Worm (Caenorhabditis elegans) whole organism, L4 larva: ENCODE data around the gene ncap-1.

ENCODE experiments used
- F37D6.2 ChIP-seq: sonication (generic microtip); optimal IDR thresholded peaks from 2 replicates; lab custom pipeline; 2016; ENCODE audit warnings: mild to moderate bottlenecking, missing genetic modification characterization, missing compliant biosample characterization
- T20F7.1 ChIP-seq: fragments of 200-800 bp; sonication (Bioruptor generic); optimal IDR thresholded peaks from 2 replicates; lab custom pipeline; 2018; ENCODE audit warnings: mild to moderate bottlenecking, missing genetic modification characterization, missing compliant biosample characterization
- T26A8.4 ChIP-seq: fragments of 200-800 bp; sonication (Bioruptor generic); IDR thresholded peaks from 2 replicates; pipeline ENCODE4 v1.3.6; 2022; ENCODE audit warnings: missing genetic modification characterization, missing compliant biosample characterization
- Y105C5A.15 ChIP-seq: fragments of 200-800 bp; sonication (Bioruptor generic); IDR thresholded peaks from 2 replicates; pipeline ENCODE4 v1.3.6; 2022; ENCODE audit warnings: missing genetic modification characterization, missing compliant biosample characterization
- Y5F2A.4 ChIP-seq: fragments of 200-800 bp; sonication (Bioruptor generic); optimal IDR thresholded peaks from 2 replicates; lab custom pipeline; 2018; ENCODE audit warnings: mild to moderate bottlenecking, missing genetic modification characterization, missing compliant biosample characterization
- Y75B8A.6 ChIP-seq: fragments of 200-800 bp; sonication (Bioruptor generic); IDR thresholded peaks from 2 replicates; pipeline ENCODE4 v1.3.6; 2022; ENCODE audit warnings: missing genetic modification reagents, missing genetic modification characterization, missing compliant biosample characterization
- ZK337.2 ChIP-seq: fragments of 200-800 bp; sonication (Bioruptor generic); IDR thresholded peaks from 2 replicates; pipeline ENCODE4 v1.3.6; 2022; ENCODE audit warnings: missing genetic modification reagents, missing genetic modification characterization, missing compliant biosample characterization
- aha-1 ChIP-seq: fragments of 150-350 bp; peaks from one replicate; lab custom pipeline; 2014; ENCODE audit warnings: missing biosample characterization, missing genetic modification characterization
- aly-2 ChIP-seq: sonication (generic microtip); optimal IDR thresholded peaks from 2 replicates; lab custom pipeline; 2018; ENCODE audit warnings: missing biosample characterization, missing genetic modification characterization
- attf-4 ChIP-seq: sonication (generic microtip); optimal IDR thresholded peaks from 3 replicates; lab custom pipeline; 2017; ENCODE audit warnings: missing biosample characterization, missing genetic modification characterization
- ceh-62 ChIP-seq: sonication (generic microtip); optimal IDR thresholded peaks from 2 replicates; lab custom pipeline; 2017; ENCODE audit warnings: missing biosample characterization, missing genetic modification characterization
- ceh-82 ChIP-seq: sonication (generic microtip); optimal IDR thresholded peaks from 2 replicates; lab custom pipeline; 2017; ENCODE audit warnings: missing biosample characterization, missing genetic modification characterization
- ctbp-1 ChIP-seq: fragments of 200-800 bp; sonication (Bioruptor generic); IDR thresholded peaks from 2 replicates; pipeline ENCODE4 v1.3.6; 2022; ENCODE audit warnings: missing genetic modification reagents, missing genetic modification characterization, missing compliant biosample characterization
- daf-16 ChIP-seq, 3 experiments: sonication (generic microtip); optimal IDR thresholded peaks; 2 replicates each; lab custom pipeline; 2016 to 2017; ENCODE audit warnings: missing genetic modification characterization in 3 of 3, missing genetic modification reagents in 3 of 3, mild to moderate bottlenecking in 2 of 3, missing compliant biosample characterization in 2 of 3, missing biosample characterization in 1 of 3, moderate library complexity in 1 of 3
- dmd-6 ChIP-seq: fragments of 200-800 bp; sonication (Bioruptor generic); IDR thresholded peaks from 2 replicates; pipeline ENCODE4 v1.3.6; 2022; ENCODE audit warnings: missing genetic modification reagents, missing genetic modification characterization, missing compliant biosample characterization
- dmd-8 ChIP-seq: fragments of 200-800 bp; sonication (Bioruptor generic); IDR thresholded peaks from 2 replicates; pipeline ENCODE4 v1.3.6; 2022; ENCODE audit warnings: missing genetic modification characterization, missing compliant biosample characterization
- dmd-9 ChIP-seq: fragments of 200-800 bp; sonication (Bioruptor generic); IDR thresholded peaks from 2 replicates; pipeline ENCODE4 v1.3.6; 2022; ENCODE audit warnings: missing genetic modification reagents, missing genetic modification characterization, missing compliant biosample characterization
- duxl-1 ChIP-seq: sonication (generic microtip); optimal IDR thresholded peaks from 2 replicates; lab custom pipeline; 2016; ENCODE audit warnings: mild to moderate bottlenecking, missing genetic modification characterization, moderate library complexity, missing compliant biosample characterization; ENCODE audit not compliant: poor library complexity
- fkh-10 ChIP-seq: fragments of 150-350 bp; optimal IDR thresholded peaks from 2 replicates; lab custom pipeline; 2014; ENCODE audit warnings: missing biosample characterization, missing genetic modification reagents, missing genetic modification characterization
- hif-1 ChIP-seq, 2 experiments: sonication (generic microtip); optimal IDR thresholded peaks; 2 replicates each; lab custom pipeline; 2016 to 2017; ENCODE audit warnings: missing compliant biosample characterization in 2 of 2, missing genetic modification characterization in 2 of 2, missing genetic modification reagents in 2 of 2, missing genotype in 2 of 2, mild to moderate bottlenecking in 1 of 2
- hlh-30 ChIP-seq: sonication (generic microtip); optimal IDR thresholded peaks from 2 replicates; lab custom pipeline; 2017; ENCODE audit warnings: antibody characterized with exemption, mild to moderate bottlenecking, missing genetic modification characterization, missing compliant biosample characterization; ENCODE audit not compliant: insufficient read depth
- jun-1 ChIP-seq: fragments of 150-350 bp; optimal IDR thresholded peaks from 2 replicates; lab custom pipeline; 2014; ENCODE audit warnings: missing biosample characterization, missing genetic modification reagents, missing genetic modification characterization
- lim-7 ChIP-seq: fragments of 200-800 bp; sonication (Bioruptor generic); IDR thresholded peaks from 2 replicates; pipeline ENCODE4 v1.3.6; 2022; ENCODE audit warnings: missing genetic modification characterization, missing compliant biosample characterization
- lin-1 ChIP-seq: fragments of 200-800 bp; sonication (Bioruptor generic); IDR thresholded peaks from 2 replicates; pipeline ENCODE4 v1.3.6; 2022; ENCODE audit warnings: missing genetic modification reagents, missing genetic modification characterization, missing compliant biosample characterization
- lin-15B ChIP-seq: fragments of 150-350 bp; sonication (generic microtip); optimal IDR thresholded peaks from 3 replicates; lab custom pipeline; 2014; ENCODE audit warnings: missing biosample characterization, missing genetic modification characterization
- lin-38 ChIP-seq: fragments of 200-800 bp; sonication (Bioruptor generic); IDR thresholded peaks from 2 replicates; pipeline ENCODE4 v1.3.6; 2022; ENCODE audit warnings: missing genetic modification reagents, missing genetic modification characterization, missing compliant biosample characterization
- lir-3 ChIP-seq: sonication (generic microtip); optimal IDR thresholded peaks from 2 replicates; lab custom pipeline; 2016; ENCODE audit warnings: mild to moderate bottlenecking, missing genetic modification characterization, missing compliant biosample characterization
- lsy-2 ChIP-seq, 2 experiments: fragments of 150-350 bp in 1 of 2; sonication (generic microtip) in 1 of 2; optimal IDR thresholded peaks; 2 replicates each; lab custom pipeline; 2014 to 2017; ENCODE audit warnings: missing biosample characterization in 2 of 2, missing genetic modification characterization in 2 of 2
- mxl-2 ChIP-seq: fragments of 200-800 bp; sonication (Bioruptor generic); conservative IDR thresholded peaks from 2 replicates; pipeline ENCODE4 v1.3.6; 2022; ENCODE audit warnings: missing genetic modification reagents, missing genetic modification characterization, missing compliant biosample characterization
- nhr-11 ChIP-seq: fragments of 150-350 bp; optimal IDR thresholded peaks from 2 replicates; lab custom pipeline; 2014; ENCODE audit warnings: missing biosample characterization, missing genetic modification characterization
- nhr-111 ChIP-seq: fragments of 200-800 bp; sonication (Bioruptor generic); optimal IDR thresholded peaks from 2 replicates; lab custom pipeline; 2018; ENCODE audit warnings: mild to moderate bottlenecking, missing genetic modification characterization, missing compliant biosample characterization
- nhr-48 ChIP-seq: sonication (generic microtip); optimal IDR thresholded peaks from 2 replicates; lab custom pipeline; 2016; ENCODE audit warnings: mild to moderate bottlenecking, missing genetic modification characterization, missing compliant biosample characterization
- nhr-76 ChIP-seq: fragments of 150-350 bp; optimal IDR thresholded peaks from 2 replicates; lab custom pipeline; 2014; ENCODE audit warnings: missing biosample characterization, missing genetic modification characterization
- pqm-1 ChIP-seq: sonication (generic microtip); optimal IDR thresholded peaks from 2 replicates; lab custom pipeline; 2017; ENCODE audit warnings: missing biosample characterization, missing genetic modification characterization
- rbr-2 ChIP-seq: sonication (generic microtip); optimal IDR thresholded peaks from 2 replicates; lab custom pipeline; 2016; ENCODE audit warnings: missing genotype, missing genetic modification characterization, missing compliant biosample characterization
- set-16 ChIP-seq: fragments of 200-800 bp; sonication (Bioruptor generic); IDR thresholded peaks from 2 replicates; pipeline ENCODE4 v1.3.6; 2022; ENCODE audit warnings: missing genetic modification reagents, missing genetic modification characterization, missing compliant biosample characterization
- skn-1 ChIP-seq: fragments of 150-350 bp; optimal IDR thresholded peaks from 2 replicates; lab custom pipeline; 2014; ENCODE audit warnings: missing biosample characterization, missing genetic modification characterization
- snpc-1.2 ChIP-seq: fragments of 200-800 bp; sonication (Bioruptor generic); IDR thresholded peaks from 2 replicates; pipeline ENCODE4 v1.3.6; 2022; ENCODE audit warnings: missing genetic modification reagents, missing genetic modification characterization, missing compliant biosample characterization
- unc-39 ChIP-seq: sonication (generic microtip); optimal IDR thresholded peaks from 2 replicates; lab custom pipeline; 2017; ENCODE audit warnings: missing biosample characterization, missing genetic modification characterization
- unc-62 ChIP-seq, 3 experiments: fragments of 150-350 bp in 1 of 3; sonication (generic microtip); optimal IDR thresholded peaks in 2 of 3; peaks in 1 of 3; 1 replicate in 1 of 3; 2 replicates in 2 of 3; lab custom pipeline; 2014 to 2017; ENCODE audit warnings: missing biosample characterization in 3 of 3, missing genetic modification characterization in 3 of 3, missing genetic modification reagents in 3 of 3, missing genotype in 1 of 3
- zfp-3 ChIP-seq: fragments of 200-800 bp; sonication (Bioruptor generic); conservative IDR thresholded peaks from 2 replicates; pipeline ENCODE4 v1.3.6; 2022; ENCODE audit warnings: missing genetic modification reagents, missing genetic modification characterization, missing compliant biosample characterization
- zip-11 ChIP-seq: fragments of 200-800 bp; sonication (Bioruptor generic); IDR thresholded peaks from 2 replicates; pipeline ENCODE4 v1.3.6; 2022; ENCODE audit warnings: missing genetic modification characterization, missing compliant biosample characterization

The ncap-1 gene

DNA sequence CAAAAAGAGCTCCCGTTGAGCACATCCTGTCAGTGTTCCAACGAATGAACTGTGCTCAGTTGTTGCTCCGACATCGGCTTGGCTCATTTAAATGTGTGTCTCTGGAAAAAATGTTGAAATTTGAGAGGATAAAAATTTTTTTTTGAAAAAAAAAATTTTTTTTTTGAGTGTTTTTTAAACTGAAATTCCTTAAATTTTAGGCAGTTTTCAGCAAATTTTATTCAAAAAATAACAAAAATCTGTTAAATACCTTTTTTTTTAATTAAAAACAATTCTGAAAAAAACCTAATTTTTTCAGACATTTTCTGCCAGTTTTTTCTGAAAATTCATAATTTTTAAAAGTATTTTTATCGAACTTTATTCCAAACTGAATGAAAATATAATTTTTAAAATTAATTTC lies 34.3 kb downstream of the ncap-1 start, which contains the start of gene pigw-1:
TSS of gene pigw-1 (minus strand) at position 101 of the 400 bp plus-strand sequence.
- no peak for TF ChIP-seq lsy-2 (tag; optimal IDR thresholded peaks at IDR 0.05; lab: Kevin White, UChicago)
- no peak for TF ChIP-seq hif-1 (tag; optimal IDR thresholded peaks at IDR 0.05; lab: Kevin White, UChicago)
- no peak for TF ChIP-seq nhr-11 (tag; lab: Kevin White, UChicago)
- TF ChIP-seq hlh-30 (tag; lab: Kevin White, UChicago): no peak
- no peak for TF ChIP-seq fkh-10
- no peak for TF ChIP-seq snpc-1.2 (GFP tag; lab: Robert Waterston, UW)
- TF ChIP-seq ctbp-1 (GFP tag; lab: Robert Waterston, UW): no peak
- no peak for TF ChIP-seq lir-3 (tag; lab: Kevin White, UChicago)
- TF ChIP-seq ceh-62: no peak
- no peak for TF ChIP-seq attf-4 (tag; lab: Kevin White, UChicago)
- no peak for TF ChIP-seq dmd-9 (GFP tag; lab: Robert Waterston, UW)
- no peak for TF ChIP-seq unc-39
- TF ChIP-seq skn-1 (tag; lab: Kevin White, UChicago): no peak

- TF ChIP-seq T26A8.4 (GFP tag; lab: Robert Waterston, UW) (no peak), lim-7 (GFP tag; lab: Robert Waterston, UW) (peak; percentile 10; the same call in 1 of the 2 replicates), aly-2 (tag; lab: Kevin White, UChicago) (no peak), F37D6.2 (no peak), lin-1 (GFP tag; lab: Robert Waterston, UW) (no peak), jun-1 (no peak), set-16 (GFP tag; lab: Robert Waterston, UW) (peak; percentile 54), attf-4 (tag; lab: Kevin White, UChicago) (no peak), lin-38 (0 out of 2 replicates have a peak, but pooled peaks have one; percentile 7), nhr-111 (GFP tag; lab: Kevin White, UChicago) (no peak)
Observed at ce11 chrII:2881088-2881487, 38.0 kb downstream of the ncap-1 start.

ce11 chrII:2878909-2879308 lies 40.2 kb downstream of the ncap-1 start:
- TF ChIP-seq Y105C5A.15 (GFP tag; lab: Robert Waterston, UW): no peak
- TF ChIP-seq aha-1 (tag; lab: Kevin White, UChicago): peak; percentile 92
- no peak for TF ChIP-seq ZK337.2 (GFP tag; lab: Robert Waterston, UW)
- TF ChIP-seq nhr-76: no peak
- TF ChIP-seq zip-11: no peak
- TF ChIP-seq, all 104 proteins: peak for 1

- TF ChIP-seq ceh-62: no peak
- TF ChIP-seq aha-1 (tag; lab: Kevin White, UChicago): no peak
- TF ChIP-seq mxl-2 (GFP tag; lab: Robert Waterston, UW): no peak
- no peak for TF ChIP-seq pqm-1 (tag; lab: Kevin White, UChicago)
- TF ChIP-seq fkh-10: no peak
- no peak for TF ChIP-seq Y75B8A.6 (GFP tag; lab: Robert Waterston, UW)
- no peak for TF ChIP-seq nhr-76
- TF ChIP-seq daf-16 (GFP tag; optimal IDR thresholded peaks at IDR 0.05; lab: Kevin White, UChicago): no peak
- TF ChIP-seq daf-16 (tag; optimal IDR thresholded peaks at IDR 0.05; lab: Kevin White, UChicago): no peak
- TF ChIP-seq ceh-82 (tag; lab: Kevin White, UChicago): no peak
- TF ChIP-seq Y5F2A.4: no peak
- TF ChIP-seq hif-1 (tag; optimal IDR thresholded peaks at IDR 0.05; lab: Kevin White, UChicago): no peak
- TF ChIP-seq nhr-48 (tag; lab: Kevin White, UChicago): no peak
- TF ChIP-seq, all 104 proteins: peak for 0
Observed at ce11 chrII:2874801-2875200, 44.3 kb downstream of the ncap-1 start, which contains the start of gene Y110A2AL.1. TSS of gene Y110A2AL.1 (plus strand) at chrII:2875101.

ce11 chrII:2871816-2872215 lies 47.3 kb downstream of the ncap-1 start, which contains the start of gene Y110A2AL.10:
TSS of gene Y110A2AL.10 (minus strand) at chrII:2871916.
- no peak for TF ChIP-seq dmd-8 (GFP tag; lab: Robert Waterston, UW)
- TF ChIP-seq mxl-2 (GFP tag; lab: Robert Waterston, UW): no peak
- no peak for TF ChIP-seq unc-62 (GFP tag; optimal IDR thresholded peaks at IDR 0.05 in 1 of 2; lab: Kevin White, UChicago)
- TF ChIP-seq unc-62 (tag; optimal IDR thresholded peaks at IDR 0.05; lab: Kevin White, UChicago): no peak
- TF ChIP-seq fkh-10: no peak
- no peak for TF ChIP-seq duxl-1 (tag; lab: Kevin White, UChicago)
- TF ChIP-seq zfp-3 (GFP tag; lab: Robert Waterston, UW): no peak
- no peak for TF ChIP-seq lsy-2 (tag; optimal IDR thresholded peaks at IDR 0.05; lab: Kevin White, UChicago)
- TF ChIP-seq T20F7.1 (GFP tag; lab: Kevin White, UChicago): no peak
- TF ChIP-seq snpc-1.2 (GFP tag; lab: Robert Waterston, UW): no peak
- no peak for TF ChIP-seq dmd-6 (GFP tag; lab: Robert Waterston, UW)
- TF ChIP-seq jun-1: no peak
- TF ChIP-seq skn-1 (tag; lab: Kevin White, UChicago): no peak
- TF ChIP-seq rbr-2 (tag; lab: Kevin White, UChicago): no peak
- TF ChIP-seq lin-15B: no peak
